Fruit fly (Drosophila melanogaster): ENCODE data around the gene CG10903.

dm6 chr3R:7990799-7991423 is 39.3 kb upstream of the CG10903 start:
- TF ChIP-seq kay (GFP tag; ENCODE audit: borderline replicate concordance) (no peak), Crg-1 (GFP tag; optimal IDR thresholded peaks at IDR 0.05) (no peak), Hr96 (GFP tag; optimal IDR thresholded peaks at IDR 0.05) (no peak), Clk (GFP tag; optimal IDR thresholded peaks at IDR 0.05) (no peak), bab1 (GFP tag; optimal IDR thresholded peaks at IDR 0.05) (no peak)

Measured in whole organism, adult.